Worm (Caenorhabditis elegans): ENCODE measurements around the gene scl-5.

DNA sequence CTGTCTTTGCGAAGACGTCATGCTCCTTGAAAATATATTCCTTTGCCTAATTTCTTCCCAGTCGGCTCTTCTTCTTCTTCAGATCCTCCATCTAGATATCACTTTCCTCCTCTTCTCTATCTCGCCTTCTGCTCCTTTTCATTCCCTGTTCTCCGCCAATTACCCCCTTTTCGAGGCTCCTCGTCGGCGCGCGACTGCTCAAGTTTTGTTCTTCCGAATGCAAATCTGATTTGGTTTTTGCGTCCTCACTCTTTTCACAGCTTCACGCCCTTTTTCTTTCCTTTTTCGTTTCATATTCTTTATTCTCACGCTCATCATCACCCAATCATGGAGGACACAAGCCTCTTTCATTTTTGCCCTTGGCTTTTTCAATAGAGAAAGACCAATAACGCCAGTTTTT lies 47.0 kb upstream of the scl-5 start:
- TF ChIP-seq flt-1 (GFP tag; IDR thresholded peaks at IDR 0.05) (no peak), tab-1 (GFP tag; IDR thresholded peaks at IDR 0.05) (no peak), ztf-29 (GFP tag; IDR thresholded peaks at IDR 0.05) (no peak), klf-2 (GFP tag; conservative IDR thresholded peaks at IDR 0.05) (no peak), med-1 (GFP tag; optimal IDR thresholded peaks at IDR 0.05; ENCODE audit: insufficient read depth) (no peak), T22C8.4 (GFP tag; IDR thresholded peaks at IDR 0.05) (no peak), ztf-23 (GFP tag; IDR thresholded peaks at IDR 0.05) (0 out of 2 replicates have a peak, but pooled peaks have one; percentile 61)
